Fruit fly (Drosophila melanogaster): ENCODE data around the gene Pgd.

Gene Pgd

dm6 chrX:2140487-2140886, 4.4 kb upstream of the Pgd start:
- TF ChIP-seq Blimp-1 (GFP tag; optimal IDR thresholded peaks at IDR 0.05): no peak
- no peak for TF ChIP-seq Ets21C (GFP tag; optimal IDR thresholded peaks at IDR 0.05)
- no peak for TF ChIP-seq Eip75B (GFP tag; optimal IDR thresholded peaks at IDR 0.05)
- TF ChIP-seq CG9139 (GFP tag; optimal IDR thresholded peaks at IDR 0.05): no peak
- peak; percentile 67 for TF ChIP-seq svp (GFP tag)
- TF ChIP-seq fd59A (GFP tag; optimal IDR thresholded peaks at IDR 0.05): no peak
- no peak for TF ChIP-seq Sox15 (GFP tag; optimal IDR thresholded peaks at IDR 0.05)
- no peak for TF ChIP-seq Ets96B (tag; optimal IDR thresholded peaks at IDR 0.05)
- peak; percentile 6 for TF ChIP-seq Met (GFP tag; optimal IDR thresholded peaks at IDR 0.05)
- TF ChIP-seq CG1621 (tag; optimal IDR thresholded peaks at IDR 0.05): peak; percentile 37
- TF ChIP-seq spab (GFP tag; optimal IDR thresholded peaks at IDR 0.05): no peak
- no peak for TF ChIP-seq CG8632 (GFP tag; optimal IDR thresholded peaks at IDR 0.05)
- peak; percentile 34; the same call in 1 of the 3 replicates for TF ChIP-seq eg (GFP tag; IDR thresholded peaks at IDR 0.05)
- TF ChIP-seq CG11294 (GFP tag; IDR thresholded peaks at IDR 0.05): no peak
- TF ChIP-seq CG10669 (GFP tag; optimal IDR thresholded peaks at IDR 0.05): no peak
- no peak for TF ChIP-seq CG32006 (GFP tag; optimal IDR thresholded peaks at IDR 0.05)
- peak; percentile 12 for TF ChIP-seq CG34406 (GFP tag; optimal IDR thresholded peaks at IDR 0.05)
- peak; percentile 29 for TF ChIP-seq dsx (GFP tag; optimal IDR thresholded peaks at IDR 0.05; ENCODE audit: poor library complexity, severe bottlenecking)
- TF ChIP-seq Sox14 (GFP tag; optimal IDR thresholded peaks at IDR 0.05): no peak
- TF ChIP-seq CG4318 (GFP tag; optimal IDR thresholded peaks at IDR 0.05): no peak
- peak; percentile 54; the same call in 2 of the 3 replicates for TF ChIP-seq CG6163 (GFP tag; IDR thresholded peaks at IDR 0.05)
- no peak for TF ChIP-seq esn (GFP tag; optimal IDR thresholded peaks at IDR 0.05)
- TF ChIP-seq CG7368 (GFP tag; optimal IDR thresholded peaks at IDR 0.05): no peak
- TF ChIP-seq CG8319 (GFP tag; optimal IDR thresholded peaks at IDR 0.05): no peak

dm6 chrX:2141159-2141853, 3.6 kb upstream of the Pgd start, which contains the start of gene D2hgdh:
Gene D2hgdh (plus strand): TSS chrX:2141489.
- no peak for TF ChIP-seq Sox15 (GFP tag; optimal IDR thresholded peaks at IDR 0.05)
- no peak for TF ChIP-seq Sox102F (GFP tag; optimal IDR thresholded peaks at IDR 0.05)
- no peak for TF ChIP-seq Blimp-1 (GFP tag; optimal IDR thresholded peaks at IDR 0.05)
- peak; percentile 35 for TF ChIP-seq esn (GFP tag; optimal IDR thresholded peaks at IDR 0.05)
- no peak for TF ChIP-seq Gug (GFP tag; IDR thresholded peaks at IDR 0.05)
- TF ChIP-seq spab (GFP tag; optimal IDR thresholded peaks at IDR 0.05): no peak
- peak; percentile 39 for TF ChIP-seq Hr39 (GFP tag; optimal IDR thresholded peaks at IDR 0.05)
- TF ChIP-seq Lpt (GFP tag; optimal IDR thresholded peaks at IDR 0.05): no peak
- no peak for TF ChIP-seq cyc (GFP tag; optimal IDR thresholded peaks at IDR 0.05)
- TF ChIP-seq Eip93F (GFP tag; optimal IDR thresholded peaks at IDR 0.05): no peak
- TF ChIP-seq CG8119 (GFP tag; IDR thresholded peaks at IDR 0.05): 0 out of 3 replicates have a peak, but pooled peaks have one; percentile 23
- no peak for TF ChIP-seq CG6792 (GFP tag; optimal IDR thresholded peaks at IDR 0.05)
- no peak for TF ChIP-seq CG7368 (GFP tag; optimal IDR thresholded peaks at IDR 0.05)
- TF ChIP-seq topi (GFP tag; optimal IDR thresholded peaks at IDR 0.05): peak; percentile 30
- TF ChIP-seq OdsH (GFP tag; optimal IDR thresholded peaks at IDR 0.05): peak; percentile 10
- TF ChIP-seq CG32006 (GFP tag; optimal IDR thresholded peaks at IDR 0.05): no peak
- TF ChIP-seq Sox14 (GFP tag; optimal IDR thresholded peaks at IDR 0.05): no peak
- peak; percentile 20 for TF ChIP-seq vri (GFP tag; optimal IDR thresholded peaks at IDR 0.05)
- no peak for TF ChIP-seq achi (GFP tag; optimal IDR thresholded peaks at IDR 0.05)
- no peak for TF ChIP-seq CG6854 (GFP tag; optimal IDR thresholded peaks at IDR 0.05)
- TF ChIP-seq net (GFP tag; optimal IDR thresholded peaks at IDR 0.05): peak; percentile 2
- TF ChIP-seq Smox (GFP tag; optimal IDR thresholded peaks at IDR 0.05): no peak
- peak; percentile 26 for TF ChIP-seq Hr4 (GFP tag; optimal IDR thresholded peaks at IDR 0.05)
- TF ChIP-seq CG3032 (tag; optimal IDR thresholded peaks at IDR 0.05): no peak
- TF ChIP-seq Ets21C (GFP tag; optimal IDR thresholded peaks at IDR 0.05): no peak
- no peak for TF ChIP-seq CG34406 (GFP tag; optimal IDR thresholded peaks at IDR 0.05)
- TF ChIP-seq CG11902 (GFP tag; optimal IDR thresholded peaks at IDR 0.05): no peak
- TF ChIP-seq CG10669 (GFP tag; optimal IDR thresholded peaks at IDR 0.05): no peak
- TF ChIP-seq Met (GFP tag; optimal IDR thresholded peaks at IDR 0.05): no peak
- peak; percentile 20 for TF ChIP-seq CG31627 (GFP tag; optimal IDR thresholded peaks at IDR 0.05)
- no peak for TF ChIP-seq CG9139 (GFP tag; optimal IDR thresholded peaks at IDR 0.05)
- no peak for TF ChIP-seq CG16779 (tag; optimal IDR thresholded peaks at IDR 0.05)
- TF ChIP-seq Ets96B (tag; optimal IDR thresholded peaks at IDR 0.05): no peak
- no peak for TF ChIP-seq CG11762 (GFP tag; optimal IDR thresholded peaks at IDR 0.05; ENCODE audit: insufficient read depth)
- TF ChIP-seq ss (GFP tag; optimal IDR thresholded peaks at IDR 0.05): no peak
- TF ChIP-seq CG8632 (GFP tag; optimal IDR thresholded peaks at IDR 0.05): no peak
- TF ChIP-seq lz (GFP tag; optimal IDR thresholded peaks at IDR 0.05): peak; percentile 21
- peak; percentile 37 for TF ChIP-seq acj6 (GFP tag; optimal IDR thresholded peaks at IDR 0.05)
